Fruit fly (Drosophila melanogaster) whole organism, embryonic: ENCODE results near the gene CG33181.

ENCODE experiments used
- Antp ChIP-seq: fragments of 200-800 bp; sonication (Bioruptor generic); optimal IDR thresholded peaks from 3 replicates; lab custom pipeline; 2016; ENCODE audit warnings: missing biosample characterization, missing genetic modification characterization
- Bgb ChIP-seq: fragments of 200-800 bp; sonication (Bioruptor generic); IDR thresholded peaks from 2 replicates; pipeline ENCODE4 v1.3.6; 2022; ENCODE audit warnings: missing biosample characterization, missing genetic modification characterization; ENCODE audit not compliant: partially characterized antibody
- BtbVII ChIP-seq: fragments of 200-800 bp; sonication (Bioruptor generic); optimal IDR thresholded peaks from 3 replicates; lab custom pipeline; 2017; ENCODE audit warnings: missing biosample characterization, mild to moderate bottlenecking, missing genetic modification characterization
- Bteb2 ChIP-seq: fragments of 200-800 bp; sonication (Bioruptor generic); optimal IDR thresholded peaks from 2 replicates; lab custom pipeline; 2016; ENCODE audit warnings: missing biosample characterization, missing genetic modification characterization
- CG10267 ChIP-seq: fragments of 200-800 bp; sonication (Bioruptor generic); optimal IDR thresholded peaks from 2 replicates; lab custom pipeline; 2018; ENCODE audit warnings: missing biosample characterization, mild to moderate bottlenecking, missing genetic modification characterization, moderate library complexity
- CG10274 ChIP-seq: fragments of 200-800 bp; sonication (Bioruptor generic); optimal IDR thresholded peaks from 3 replicates; lab custom pipeline; 2017; ENCODE audit warnings: missing biosample characterization, mild to moderate bottlenecking, missing genetic modification characterization
- CG11398 ChIP-seq: fragments of 200-800 bp; sonication (Bioruptor generic); optimal IDR thresholded peaks from 2 replicates; lab custom pipeline; 2016; ENCODE audit warnings: missing biosample characterization, missing genetic modification characterization
- CG12391 ChIP-seq: fragments of 200-800 bp; sonication (Bioruptor generic); optimal IDR thresholded peaks from 3 replicates; lab custom pipeline; 2018; ENCODE audit warnings: missing biosample characterization, mild to moderate bottlenecking, missing genetic modification characterization, moderate library complexity
- CG12942 ChIP-seq: fragments of 200-800 bp; sonication (Bioruptor generic); optimal IDR thresholded peaks from 3 replicates; lab custom pipeline; 2016; ENCODE audit warnings: missing biosample characterization, missing genetic modification characterization
- CG1602 ChIP-seq: fragments of 200-800 bp; sonication (Bioruptor generic); optimal IDR thresholded peaks from 3 replicates; lab custom pipeline; 2016; ENCODE audit warnings: missing biosample characterization, missing genetic modification characterization
- CG17328 ChIP-seq: fragments of 200-800 bp; sonication (Bioruptor generic); IDR thresholded peaks from 2 replicates; pipeline ENCODE4 v1.3.6; 2022; ENCODE audit warnings: missing biosample characterization, missing genetic modification characterization
- CG17385 ChIP-seq: fragments of 200-800 bp; sonication (Bioruptor generic); optimal IDR thresholded peaks from 3 replicates; lab custom pipeline; 2018; ENCODE audit warnings: missing biosample characterization, mild to moderate bottlenecking, missing genetic modification characterization
- CG3163 ChIP-seq: fragments of 200-800 bp; sonication (Bioruptor generic); optimal IDR thresholded peaks from 3 replicates; lab custom pipeline; 2016; ENCODE audit warnings: missing biosample characterization, missing genetic modification characterization
- CG3847 ChIP-seq: fragments of 200-800 bp; sonication (Bioruptor generic); IDR thresholded peaks from 2 replicates; pipeline ENCODE4 v1.3.6; 2022; ENCODE audit warnings: missing biosample characterization, missing genetic modification characterization
- CG6254 ChIP-seq: fragments of 200-800 bp; sonication (Bioruptor generic); optimal IDR thresholded peaks from 3 replicates; lab custom pipeline; 2017; ENCODE audit warnings: mild to moderate bottlenecking, missing biosample characterization, missing genetic modification reagents, missing genetic modification characterization
- CG6683 ChIP-seq: fragments of 200-800 bp; sonication (Bioruptor generic); optimal IDR thresholded peaks from 2 replicates; lab custom pipeline; 2017; ENCODE audit warnings: missing biosample characterization, mild to moderate bottlenecking, missing genetic modification characterization, missing genetic modification reagents
- CG7839 ChIP-seq: fragments of 200-800 bp; sonication (Bioruptor generic); optimal IDR thresholded peaks from 3 replicates; lab custom pipeline; 2018; ENCODE audit warnings: missing biosample characterization, mild to moderate bottlenecking, missing genetic modification characterization, moderate library complexity
- CG8089 ChIP-seq: fragments of 200-800 bp; sonication (Bioruptor generic); optimal IDR thresholded peaks from 3 replicates; lab custom pipeline; 2016; ENCODE audit warnings: missing biosample characterization, missing genetic modification characterization
- CG9437 ChIP-seq: fragments of 200-800 bp; sonication (Bioruptor generic); optimal IDR thresholded peaks from 2 replicates; lab custom pipeline; 2018; ENCODE audit warnings: missing biosample characterization, mild to moderate bottlenecking, missing genetic modification characterization
- Dek ChIP-seq: fragments of 200-800 bp; sonication (Bioruptor generic); optimal IDR thresholded peaks from 3 replicates; lab custom pipeline; 2019; ENCODE audit warnings: missing biosample characterization, mild to moderate bottlenecking, missing genetic modification characterization, moderate library complexity
- Doc2 ChIP-seq: fragments of 200-800 bp; sonication (Bioruptor generic); IDR thresholded peaks from 2 replicates; pipeline ENCODE4 v1.3.6; 2022; ENCODE audit warnings: missing biosample characterization, missing genetic modification characterization
- Drgx ChIP-seq: fragments of 200-800 bp; sonication (Bioruptor generic); IDR thresholded peaks from 2 replicates; pipeline ENCODE4 v1.3.6; 2022; ENCODE audit warnings: missing biosample characterization, missing genetic modification characterization
- ERR ChIP-seq: fragments of 200-800 bp; sonication (Bioruptor generic); optimal IDR thresholded peaks from 2 replicates; lab custom pipeline; 2016; ENCODE audit warnings: missing biosample characterization, missing genetic modification characterization
- Ets97D ChIP-seq: fragments of 200-800 bp; sonication (Bioruptor generic); optimal IDR thresholded peaks from 3 replicates; lab custom pipeline; 2016; ENCODE audit warnings: missing biosample characterization, missing genetic modification characterization
- Fer3 ChIP-seq: fragments of 200-800 bp; sonication (Bioruptor generic); optimal IDR thresholded peaks from 2 replicates; lab custom pipeline; 2018; ENCODE audit warnings: missing biosample characterization, mild to moderate bottlenecking, missing genetic modification characterization, moderate library complexity
- Mad ChIP-seq: fragments of 200-800 bp; sonication (Bioruptor generic); optimal IDR thresholded peaks from 2 replicates; lab custom pipeline; 2016; ENCODE audit warnings: missing biosample characterization, missing genetic modification characterization
- NC2α ChIP-seq: fragments of 200-800 bp; sonication (Bioruptor generic); optimal IDR thresholded peaks from 2 replicates; lab custom pipeline; 2016; ENCODE audit warnings: missing biosample characterization, missing genetic modification characterization
- Nf-YC ChIP-seq: fragments of 200-800 bp; optimal IDR thresholded peaks from 3 replicates; lab custom pipeline; 2019; ENCODE audit warnings: missing biosample characterization, mild to moderate bottlenecking, missing genetic modification characterization, moderate library complexity
- Optix ChIP-seq: fragments of 200-800 bp; sonication (Bioruptor generic); IDR thresholded peaks from 3 replicates; pipeline ENCODE4 v1.3.6; 2022; ENCODE audit warnings: missing biosample characterization, missing genetic modification characterization
- Spps ChIP-seq: fragments of 200-800 bp; sonication (Bioruptor generic); optimal IDR thresholded peaks from 2 replicates; lab custom pipeline; 2018; ENCODE audit warnings: missing biosample characterization, mild to moderate bottlenecking, missing genetic modification characterization
- Stat92E ChIP-seq, 3 experiments: fragments of >200 bp in 2 of 3; fragments of 200-800 bp in 1 of 3; sonication (Bioruptor generic) in 1 of 3; optimal IDR thresholded peaks; 2 replicates each; lab custom pipeline; 2017 to 2019; ENCODE audit warnings: missing biosample characterization in 3 of 3, missing genetic modification characterization in 3 of 3, mild to moderate bottlenecking in 1 of 3, moderate library complexity in 1 of 3
- Taf1 ChIP-seq: fragments of 200-800 bp; sonication (Bioruptor generic); IDR thresholded peaks from 2 replicates; pipeline ENCODE4 v1.3.6; 2022; ENCODE audit warnings: missing biosample characterization, missing genetic modification characterization
- ab ChIP-seq: fragments of 200-800 bp; sonication (Bioruptor generic); optimal IDR thresholded peaks from 2 replicates; lab custom pipeline; 2016; ENCODE audit warnings: missing biosample characterization, missing genetic modification characterization
- ash1 ChIP-seq: fragments of 200-800 bp; sonication (Bioruptor generic); optimal IDR thresholded peaks from 2 replicates; lab custom pipeline; 2018; ENCODE audit warnings: missing biosample characterization, mild to moderate bottlenecking, missing genetic modification characterization
- bowl ChIP-seq: fragments of 200-800 bp; sonication (Bioruptor generic); IDR thresholded peaks from 2 replicates; pipeline ENCODE4 v1.3.6; 2022; ENCODE audit warnings: missing biosample characterization, missing genetic modification characterization
- br ChIP-seq: fragments of >200 bp; optimal IDR thresholded peaks from 2 replicates; lab custom pipeline; 2017
- chif ChIP-seq, 2 experiments: fragments of 200-800 bp; sonication (Bioruptor generic); optimal IDR thresholded peaks; 3 replicates each; lab custom pipeline; 2016; ENCODE audit warnings: missing biosample characterization in 2 of 2, missing genetic modification characterization in 2 of 2
- chinmo ChIP-seq: fragments of 200-800 bp; sonication (Bioruptor generic); IDR thresholded peaks from 4 replicates; pipeline ENCODE4 v1.3.6; 2022; ENCODE audit warnings: missing biosample characterization, missing genetic modification characterization; ENCODE audit not compliant: partially characterized antibody
- danr ChIP-seq: fragments of 200-800 bp; sonication (Bioruptor generic); IDR thresholded peaks from 2 replicates; pipeline ENCODE4 v1.3.6; 2022; ENCODE audit warnings: missing biosample characterization, missing genetic modification characterization
- eve ChIP-seq, 2 experiments: fragments of >200 bp; optimal IDR thresholded peaks; 2 replicates each; lab custom pipeline; 2017; ENCODE audit warnings: missing biosample characterization in 2 of 2, missing genetic modification characterization in 2 of 2
- exex ChIP-seq: fragments of 200-800 bp; sonication (Bioruptor generic); optimal IDR thresholded peaks from 4 replicates; lab custom pipeline; 2018; ENCODE audit warnings: missing biosample characterization, mild to moderate bottlenecking, missing genetic modification characterization, moderate library complexity
- fd102C ChIP-seq: fragments of 200-800 bp; sonication (Bioruptor generic); optimal IDR thresholded peaks from 2 replicates; lab custom pipeline; 2018; ENCODE audit warnings: missing biosample characterization, mild to moderate bottlenecking, missing genetic modification characterization, moderate library complexity
- gce ChIP-seq: fragments of 200-800 bp; sonication (Bioruptor generic); IDR thresholded peaks from 3 replicates; pipeline ENCODE4 v1.3.6; 2022; ENCODE audit warnings: missing biosample characterization, missing genetic modification characterization
- gfzf ChIP-seq: fragments of 200-800 bp; sonication (Bioruptor generic); optimal IDR thresholded peaks from 2 replicates; lab custom pipeline; 2016; ENCODE audit warnings: missing biosample characterization, mild to moderate bottlenecking, missing genetic modification characterization, moderate library complexity
- lilli ChIP-seq: fragments of 200-800 bp; sonication (Bioruptor generic); optimal IDR thresholded peaks from 3 replicates; lab custom pipeline; 2016; ENCODE audit warnings: missing biosample characterization, missing genetic modification characterization
- sens-2 ChIP-seq: fragments of 200-800 bp; sonication (Bioruptor generic); IDR thresholded peaks from 2 replicates; pipeline ENCODE4 v1.3.6; 2022; ENCODE audit warnings: missing biosample characterization, missing genetic modification characterization
- shn ChIP-seq: fragments of 200-800 bp; sonication (Bioruptor generic); optimal IDR thresholded peaks from 3 replicates; lab custom pipeline; 2016; ENCODE audit warnings: missing biosample characterization, missing genetic modification characterization
- sug ChIP-seq: fragments of 200-800 bp; optimal IDR thresholded peaks from 2 replicates; lab custom pipeline; 2019; ENCODE audit warnings: missing biosample characterization, mild to moderate bottlenecking, missing genetic modification characterization, moderate library complexity
- tgo ChIP-seq: fragments of 200-800 bp; sonication (Bioruptor generic); IDR thresholded peaks from 3 replicates; pipeline ENCODE4 v1.3.6; 2022; ENCODE audit warnings: missing biosample characterization, missing genetic modification characterization
- twi ChIP-seq: fragments of 200-800 bp; optimal IDR thresholded peaks from 2 replicates; lab custom pipeline; 2019; ENCODE audit warnings: missing biosample characterization, mild to moderate bottlenecking, missing genetic modification characterization, moderate library complexity
- zfh2 ChIP-seq: fragments of 200-800 bp; sonication (Bioruptor generic); optimal IDR thresholded peaks from 2 replicates; lab custom pipeline; 2016; ENCODE audit warnings: missing biosample characterization, missing genetic modification characterization

CG33181 gene

DNA sequence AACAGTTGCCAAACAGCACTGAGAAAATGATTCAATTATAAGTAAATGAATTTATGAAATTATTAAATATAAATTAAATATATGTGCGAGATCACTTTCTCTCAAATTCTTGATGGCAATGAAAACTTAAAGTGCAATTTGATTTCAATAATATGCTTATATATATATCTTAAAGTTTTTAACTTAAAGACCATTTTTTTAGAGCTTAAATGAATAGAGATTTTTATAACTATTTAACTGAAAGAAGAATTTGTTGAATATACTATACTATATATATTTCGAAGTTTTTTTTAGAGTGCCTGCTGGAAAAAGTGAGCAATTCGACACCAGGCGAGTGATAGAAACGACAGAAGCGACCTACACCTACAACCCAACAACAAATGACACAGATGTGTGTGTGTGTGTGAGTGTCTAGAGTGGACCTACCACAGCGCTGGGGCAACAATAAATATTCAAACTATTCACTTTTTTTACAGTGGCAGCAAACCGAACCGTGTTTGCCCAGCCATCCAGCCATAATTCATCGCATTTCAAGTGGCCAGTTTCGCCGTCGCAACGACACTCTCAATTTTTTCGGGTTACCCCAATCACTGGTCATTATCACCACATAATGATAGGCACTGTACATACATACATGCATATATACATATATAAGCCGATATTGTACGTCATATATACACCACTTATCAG, 44.1 kb upstream of the CG33181 start (continued):
- TF ChIP-seq sug (peak; percentile 55), zfh2 (GFP tag; lab: Kevin White, UChicago) (no peak), CG3847 (0 out of 2 replicates have a peak, but pooled peaks have one; percentile 17), CG1602 (GFP tag; lab: Kevin White, UChicago) (peak; percentile 34), NC2α (GFP tag; lab: Kevin White, UChicago) (no peak), Stat92E (GFP tag; optimal IDR thresholded peaks at IDR 0.05; lab: Kevin White, UChicago) (no peak), CG17328 (peak; percentile 64), twi (tag; lab: Kevin White, UChicago) (peak; percentile 56), Dek (no peak), Ets97D (GFP tag; lab: Kevin White, UChicago) (no peak), CG12942 (GFP tag; lab: Kevin White, UChicago) (no peak), br (lab: Kevin White, UChicago) (no peak), CG10267 (tag; lab: Kevin White, UChicago) (peak; percentile 77), BtbVII (GFP tag; lab: Kevin White, UChicago) (peak; percentile 11), sens-2 (GFP tag; lab: Robert Waterston, UW) (no peak), Optix (GFP tag; lab: Robert Waterston, UW) (no peak), Antp (GFP tag; lab: Kevin White, UChicago) (no peak), bowl (GFP tag; lab: Robert Waterston, UW) (no peak), CG17385 (GFP tag; lab: Kevin White, UChicago) (peak; percentile 50), eve (GFP tag; optimal IDR thresholded peaks at IDR 0.05; lab: Kevin White, UChicago) (no peak), Spps (tag; lab: Kevin White, UChicago) (peak; percentile 61), Fer3 (peak; percentile 21), Mad (no peak), ash1 (no peak), CG3163 (no peak), Drgx (GFP tag; lab: Robert Waterston, UW) (no peak), danr (GFP tag; lab: Robert Waterston, UW) (no peak), Bgb (GFP tag; lab: Robert Waterston, UW) (no peak), Bteb2 (GFP tag; lab: Kevin White, UChicago) (no peak), CG9437 (peak; percentile 54), tgo (GFP tag; lab: Robert Waterston, UW) (0 out of 3 replicates have a peak, but pooled peaks have one; percentile 30), ERR (GFP tag; lab: Kevin White, UChicago) (no peak), CG6683 (GFP tag; lab: Kevin White, UChicago) (no peak), ab (GFP tag; lab: Kevin White, UChicago) (no peak), fd102C (GFP tag; lab: Kevin White, UChicago) (no peak), CG11398 (GFP tag; lab: Kevin White, UChicago) (no peak), shn (GFP tag; lab: Kevin White, UChicago) (no peak), lilli (GFP tag; lab: Kevin White, UChicago) (no peak), Doc2 (GFP tag; lab: Robert Waterston, UW) (no peak), chinmo (GFP tag; lab: Robert Waterston, UW) (no peak), gfzf (GFP tag; lab: Kevin White, UChicago) (no peak), Nf-YC (tag; lab: Kevin White, UChicago) (peak; percentile 27), CG8089 (GFP tag; lab: Kevin White, UChicago) (no peak), chif (GFP tag; optimal IDR thresholded peaks at IDR 0.05; lab: Kevin White, UChicago) (no peak), exex (tag; lab: Kevin White, UChicago) (peak; percentile 84), gce (GFP tag; lab: Robert Waterston, UW) (0 out of 3 replicates have a peak, but pooled peaks have one; percentile 19), CG12391 (tag; lab: Kevin White, UChicago) (peak; percentile 83), CG10274 (GFP tag; lab: Kevin White, UChicago) (no peak), CG7839 (tag; lab: Kevin White, UChicago) (peak; percentile 73), CG6254 (GFP tag; lab: Kevin White, UChicago) (peak; percentile 25), Taf1 (GFP tag; lab: Robert Waterston, UW) (no peak)
